Fruit fly (Drosophila melanogaster) whole organism, larva: ENCODE data around the gene Gr98b.

Experiments used
- noc ChIP-seq: fragments of 200-800 bp; sonication (Bioruptor generic); optimal IDR thresholded peaks from 3 replicates; lab custom pipeline; 2019; ENCODE audit warnings: missing biosample characterization, mild to moderate bottlenecking, missing genetic modification characterization, moderate library complexity

Gene Gr98b

dm6 chr3R:27542197-27542596 is at the start of gene Gr98b:
Gene Gr98b (plus strand): TSS chr3R:27542497.
- no peak for TF ChIP-seq noc

- no peak for TF ChIP-seq noc
These were observed 44.7 kb upstream of the Gr98b start for dm6 chr3R:27497616-27498015.

DNA sequence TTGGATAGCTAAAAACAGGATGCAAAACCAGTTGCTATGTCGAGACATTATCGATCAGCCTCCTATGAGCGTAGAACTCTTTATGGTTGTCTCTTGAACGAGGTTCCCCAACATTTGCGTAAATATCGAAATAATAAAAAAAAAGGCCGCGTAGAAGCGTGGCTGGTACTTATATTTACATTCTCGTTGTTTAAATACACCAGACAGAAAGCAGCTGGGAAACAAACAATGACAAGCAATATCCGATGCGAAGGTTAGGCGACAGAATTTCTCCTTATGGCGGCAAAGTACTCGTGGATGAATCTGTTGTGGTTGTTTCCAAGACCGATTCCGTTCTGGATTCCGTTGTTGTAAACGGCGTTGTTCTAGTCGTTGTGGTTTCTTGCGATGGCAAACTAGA is 40.4 kb upstream of the Gr98b start, which contains the start of gene CG43139:
Gene CG43139, minus strand, starts transcription at position 88 of the 400 bp plus-strand sequence.
- TF ChIP-seq noc: no peak

DNA sequence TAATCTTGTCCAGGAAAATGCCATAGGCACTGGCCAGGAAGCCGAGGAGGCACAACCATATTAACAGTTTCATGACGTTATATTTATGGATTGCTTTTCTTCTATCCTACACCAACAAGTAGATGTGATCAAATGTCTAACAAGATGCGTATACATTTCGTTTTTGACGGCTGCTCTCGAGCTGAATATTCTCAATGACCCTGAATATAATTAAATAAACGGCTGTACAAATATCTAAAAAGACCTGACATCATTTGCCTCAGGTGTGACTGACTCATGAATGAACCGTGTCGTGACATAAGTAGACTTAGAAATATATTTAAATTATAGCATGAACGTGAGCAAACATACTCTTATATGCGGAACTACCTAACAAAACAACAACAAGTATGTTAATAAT is 39.4 kb upstream of the Gr98b start, which contains the start of gene CG5402:
Gene CG5402, minus strand, starts transcription at position 101 of the 400 bp plus-strand sequence.
- TF ChIP-seq noc: no peak

DNA sequence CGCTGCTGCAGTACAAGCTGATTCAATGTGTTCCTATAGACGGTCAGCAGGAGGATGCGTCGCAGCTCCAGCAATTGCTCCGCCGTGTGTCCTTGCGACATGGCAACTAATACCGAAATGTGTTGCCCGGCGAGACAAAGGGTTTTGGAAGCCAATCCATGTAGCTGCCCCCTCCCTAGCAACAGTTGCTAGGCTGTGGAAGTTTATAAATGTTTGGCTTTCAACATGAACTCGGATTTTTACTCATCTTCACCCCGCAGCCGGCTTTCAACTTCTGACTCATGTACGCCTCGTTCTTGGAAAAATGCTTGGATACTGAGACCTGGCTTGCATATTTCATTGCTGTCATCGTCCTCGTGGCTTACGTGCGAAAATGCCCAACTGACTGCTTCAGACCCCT is 25.1 kb upstream of the Gr98b start, which contains the start of gene CG13972:
Gene CG13972, minus strand, starts transcription at position 101 of the 400 bp plus-strand sequence.
- TF ChIP-seq noc: no peak

dm6 chr3R:27519879-27520278 is 22.4 kb upstream of the Gr98b start:
- TF ChIP-seq noc: no peak

DNA sequence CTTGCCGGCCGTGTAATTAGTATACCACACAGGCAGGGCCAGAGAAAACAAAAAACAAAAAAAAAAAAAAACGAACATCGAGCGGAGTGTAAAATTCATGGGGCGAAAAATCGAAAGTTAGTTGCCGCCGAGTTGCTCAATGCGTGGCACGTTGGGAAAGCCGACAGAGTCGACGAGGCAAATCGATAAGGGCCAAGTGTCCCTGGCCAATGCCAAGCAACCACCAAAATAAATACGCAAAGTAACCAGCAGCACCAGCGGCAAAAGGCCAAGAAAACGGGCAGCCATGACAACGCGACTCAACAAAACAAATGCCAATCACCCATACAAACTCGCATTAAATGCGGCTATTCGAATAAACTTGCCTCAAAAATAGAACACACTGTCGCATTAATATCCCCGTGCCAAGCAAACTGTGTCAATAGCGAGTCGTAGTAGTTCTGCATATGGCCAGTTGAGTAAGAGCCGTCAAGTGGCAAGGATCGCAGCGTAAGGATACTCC is 21.8 kb upstream of the Gr98b start, which contains the start of gene CG12885:
Gene CG12885, plus strand, starts transcription at position 452 of the 502 bp plus-strand sequence.
- TF ChIP-seq noc: no peak

DNA sequence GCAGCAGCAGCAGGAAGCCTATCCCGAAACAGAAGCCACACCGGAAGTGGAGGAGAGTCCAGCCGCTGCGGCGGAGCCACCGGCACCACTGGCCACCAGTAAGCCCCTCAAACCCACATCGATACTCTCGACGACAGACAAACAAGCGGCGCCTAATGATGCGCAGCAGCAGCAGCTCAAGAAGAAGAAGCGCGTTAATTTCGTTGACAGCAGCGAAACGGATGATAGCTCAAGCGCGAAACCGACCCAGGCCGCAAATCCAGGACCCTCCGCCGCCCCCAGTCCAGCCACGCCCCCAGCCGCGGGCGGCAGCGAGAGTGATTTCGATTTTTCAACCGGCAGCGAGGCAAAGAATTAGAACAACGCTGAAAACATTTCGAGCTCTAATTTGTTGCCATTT is 9.1 kb upstream of the Gr98b start:
- TF ChIP-seq noc: no peak

dm6 chr3R:27544143-27544542 is 1.8 kb downstream of the Gr98b start, which contains the start of gene Gr98c:
Gene Gr98c (plus strand): TSS chr3R:27544443.
- TF ChIP-seq noc: no peak

dm6 chr3R:27545752-27546151 is 3.5 kb downstream of the Gr98b start, which contains the start of gene Gr98d:
Gene Gr98d (plus strand): TSS chr3R:27546052.
- TF ChIP-seq noc: no peak

DNA sequence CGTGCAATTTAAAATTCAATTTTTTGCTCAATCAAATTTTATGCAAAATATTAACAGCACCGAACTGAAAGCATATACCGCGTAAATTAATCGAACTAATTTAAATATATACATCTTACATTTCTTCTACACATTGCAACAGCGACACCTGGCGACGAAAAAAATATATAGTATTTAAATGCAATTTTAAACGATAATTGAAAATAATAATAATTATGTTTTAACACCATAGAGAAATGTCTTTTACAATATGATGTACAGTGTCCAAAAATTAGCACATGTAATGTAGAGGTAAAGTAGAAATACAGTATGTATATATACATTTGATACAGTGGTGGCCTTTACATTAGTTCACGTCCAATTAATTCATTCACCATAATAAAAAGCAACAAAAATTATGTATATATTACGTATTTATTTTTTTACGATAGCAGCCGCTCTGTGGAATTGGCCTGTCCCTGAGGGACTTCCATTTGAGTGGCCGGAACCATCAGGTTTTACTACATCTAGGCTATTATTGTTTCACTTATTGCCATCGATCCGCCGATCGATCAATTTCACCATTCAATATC is 5.2 kb downstream of the Gr98b start:
- no peak for TF ChIP-seq noc

dm6 chr3R:27552710-27553109 is 10.4 kb downstream of the Gr98b start:
- TF ChIP-seq noc: no peak

dm6 chr3R:27553379-27553778 is 11.1 kb downstream of the Gr98b start:
- TF ChIP-seq noc: no peak

- no peak for TF ChIP-seq noc
These were observed 11.6 kb downstream of the Gr98b start for dm6 chr3R:27553921-27554320.

- no peak for TF ChIP-seq noc
These were observed 12.7 kb downstream of the Gr98b start for dm6 chr3R:27554964-27555363.

- TF ChIP-seq noc: no peak
These were observed 13.6 kb downstream of the Gr98b start for dm6 chr3R:27555853-27556252.

- TF ChIP-seq noc: no peak
These were observed 14.2 kb downstream of the Gr98b start for dm6 chr3R:27556466-27556865.

DNA sequence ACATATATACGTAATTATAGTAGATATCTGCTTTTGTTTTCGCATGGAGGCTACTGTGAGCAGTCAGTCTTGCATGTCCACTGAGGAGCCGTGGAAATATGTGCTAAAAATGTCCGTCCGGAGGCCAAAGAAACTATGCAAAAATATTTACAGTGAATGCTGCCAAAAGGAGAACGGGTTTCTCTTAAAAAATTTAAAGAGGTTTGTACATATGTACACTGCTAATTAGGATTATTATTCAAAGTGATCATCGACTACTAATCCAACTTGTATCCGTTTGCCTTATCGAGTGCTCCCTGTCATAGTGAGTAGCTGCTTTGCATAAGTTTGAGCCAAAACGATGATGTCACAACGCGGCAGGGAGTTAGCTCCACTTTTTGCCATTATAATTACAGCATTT is 14.7 kb downstream of the Gr98b start:
- TF ChIP-seq noc: peak; percentile 89
